Worm (Caenorhabditis elegans) whole organism, L1 larva: ENCODE results near the gene ZK1127.13.

ENCODE experiments used
- C04F5.9 ChIP-seq: sonication (generic microtip); optimal IDR thresholded peaks from 2 replicates; lab custom pipeline; 2016; ENCODE audit warnings: missing genetic modification characterization, missing compliant biosample characterization
- C34B4.2 ChIP-seq: sonication (generic microtip); optimal IDR thresholded peaks from 2 replicates; lab custom pipeline; 2017; ENCODE audit warnings: mild to moderate bottlenecking, missing genetic modification characterization, missing compliant biosample characterization
- aha-1 ChIP-seq: fragments of 150-350 bp; optimal IDR thresholded peaks from 2 replicates; lab custom pipeline; 2014; ENCODE audit warnings: missing biosample characterization, missing genetic modification characterization
- alr-1 ChIP-seq: fragments of 200-800 bp; sonication (Bioruptor generic); optimal IDR thresholded peaks from 2 replicates; lab custom pipeline; 2018; ENCODE audit warnings: borderline replicate concordance, mild to moderate bottlenecking, missing genetic modification characterization, missing compliant biosample characterization
- ceh-82 ChIP-seq, 3 experiments: fragments of 150-350 bp in 1 of 3; sonication (generic microtip) in 2 of 3; optimal IDR thresholded peaks; 2 replicates each; lab custom pipeline; 2014 to 2017; ENCODE audit warnings: missing biosample characterization in 3 of 3, missing genetic modification characterization in 3 of 3
- ceh-90 ChIP-seq: sonication (generic microtip); optimal IDR thresholded peaks from 2 replicates; lab custom pipeline; 2016; ENCODE audit warnings: missing genetic modification characterization, missing compliant biosample characterization
- dpl-1 ChIP-seq, 3 experiments: fragments of 150-350 bp in 2 of 3; sonication (generic microtip) in 1 of 3; optimal IDR thresholded peaks; 2 replicates each; lab custom pipeline; 2014 to 2017; ENCODE audit warnings: missing biosample characterization in 3 of 3, missing genetic modification characterization in 3 of 3, missing genetic modification reagents in 3 of 3
- efl-1 ChIP-seq, 4 experiments: fragments of 150-350 bp; optimal IDR thresholded peaks in 3 of 4; peaks in 1 of 4; 1 replicate in 1 of 4; 2 replicates in 3 of 4; lab custom pipeline; 2014; ENCODE audit warnings: missing biosample characterization in 2 of 4, missing genetic modification characterization in 2 of 4, missing genetic modification reagents in 2 of 4
- efl-3 ChIP-seq: fragments of 200-800 bp; sonication (Bioruptor generic); optimal IDR thresholded peaks from 2 replicates; lab custom pipeline; 2018; ENCODE audit warnings: mild to moderate bottlenecking, missing genetic modification characterization, missing compliant biosample characterization
- egl-13 ChIP-seq: sonication (generic microtip); optimal IDR thresholded peaks from 2 replicates; lab custom pipeline; 2016; ENCODE audit warnings: missing genotype, missing genetic modification reagents, missing genetic modification characterization, missing compliant biosample characterization
- elt-2 ChIP-seq: sonication (generic microtip); optimal IDR thresholded peaks from 2 replicates; lab custom pipeline; 2016; ENCODE audit warnings: missing genetic modification characterization, mild to moderate bottlenecking, inconsistent platforms, missing compliant biosample characterization, missing genetic modification reagents
- elt-3 ChIP-seq, 6 experiments: fragments of 150-350 bp in 1 of 6; sonication (generic microtip); optimal IDR thresholded peaks; 2 replicates each; lab custom pipeline; 2017 to 2018; ENCODE audit warnings: missing biosample characterization in 6 of 6, missing genetic modification characterization in 6 of 6, inconsistent platforms in 1 of 6
- ets-5 ChIP-seq: fragments of 200-800 bp; sonication (Bioruptor generic); IDR thresholded peaks from 2 replicates; pipeline ENCODE4 v1.3.6; 2022; ENCODE audit warnings: missing genetic modification characterization, missing compliant biosample characterization
- fkh-4 ChIP-seq: sonication (generic microtip); optimal IDR thresholded peaks from 2 replicates; lab custom pipeline; 2016; ENCODE audit warnings: missing compliant biosample characterization, missing genetic modification characterization, borderline replicate concordance
- grh-1 ChIP-seq: fragments of 200-800 bp; sonication (Bioruptor generic); IDR thresholded peaks from 2 replicates; pipeline ENCODE4 v1.3.6; 2022; ENCODE audit warnings: missing genetic modification reagents, missing genetic modification characterization, missing compliant biosample characterization
- irx-1 ChIP-seq: sonication (generic microtip); optimal IDR thresholded peaks from 2 replicates; lab custom pipeline; 2016; ENCODE audit warnings: missing genetic modification characterization, missing compliant biosample characterization
- lin-14 ChIP-seq: fragments of 200-800 bp; sonication (Bioruptor generic); optimal IDR thresholded peaks from 2 replicates; lab custom pipeline; 2018; ENCODE audit warnings: mild to moderate bottlenecking, missing genetic modification characterization, moderate library complexity, missing compliant biosample characterization
- lin-35 ChIP-seq, 2 experiments: fragments of 150-350 bp; optimal IDR thresholded peaks; 2 replicates each; lab custom pipeline; 2014; ENCODE audit warnings: missing biosample characterization in 2 of 2, missing genetic modification characterization in 2 of 2, missing genetic modification reagents in 2 of 2
- lir-3 ChIP-seq: sonication (generic microtip); optimal IDR thresholded peaks from 2 replicates; lab custom pipeline; 2016; ENCODE audit warnings: mild to moderate bottlenecking, missing genetic modification characterization, moderate library complexity, missing compliant biosample characterization; ENCODE audit not compliant: poor library complexity
- lsy-2 ChIP-seq, 2 experiments: fragments of 150-350 bp; optimal IDR thresholded peaks; 2 replicates each; lab custom pipeline; 2014; ENCODE audit warnings: missing biosample characterization in 2 of 2, missing genetic modification characterization in 2 of 2
- mab-9 ChIP-seq: fragments of 200-800 bp; sonication (Bioruptor generic); IDR thresholded peaks from 2 replicates; pipeline ENCODE4 v1.3.6; 2022; ENCODE audit warnings: missing genetic modification reagents, missing genetic modification characterization, missing compliant biosample characterization
- mdl-1 ChIP-seq, 2 experiments: fragments of 150-350 bp; optimal IDR thresholded peaks; 2 replicates each; lab custom pipeline; 2014 to 2017; ENCODE audit warnings: missing biosample characterization in 2 of 2, missing genetic modification characterization in 2 of 2, inconsistent platforms in 1 of 2
- mef-2 ChIP-seq: fragments of 150-350 bp; optimal IDR thresholded peaks from 2 replicates; lab custom pipeline; 2014; ENCODE audit warnings: missing biosample characterization, missing genetic modification characterization
- nhr-11 ChIP-seq: fragments of 150-350 bp; optimal IDR thresholded peaks from 2 replicates; lab custom pipeline; 2014; ENCODE audit warnings: missing biosample characterization, missing genetic modification characterization
- nhr-12 ChIP-seq: sonication (generic microtip); optimal IDR thresholded peaks from 2 replicates; lab custom pipeline; 2017; ENCODE audit warnings: missing biosample characterization, missing genetic modification characterization
- nhr-19 ChIP-seq: fragments of 200-800 bp; sonication (Bioruptor generic); conservative IDR thresholded peaks from 2 replicates; pipeline ENCODE4 v1.3.6; 2022; ENCODE audit warnings: missing genetic modification characterization, missing compliant biosample characterization
- nhr-20 ChIP-seq: sonication (generic microtip); optimal IDR thresholded peaks from 2 replicates; lab custom pipeline; 2016; ENCODE audit warnings: mild to moderate bottlenecking, missing genetic modification characterization, missing compliant biosample characterization
- nhr-237 ChIP-seq: fragments of 150-350 bp; optimal IDR thresholded peaks from 2 replicates; lab custom pipeline; 2014; ENCODE audit warnings: missing biosample characterization, missing genetic modification characterization
- nhr-77 ChIP-seq: fragments of 150-350 bp; optimal IDR thresholded peaks from 2 replicates; lab custom pipeline; 2014; ENCODE audit warnings: missing biosample characterization, missing genetic modification characterization
- nhr-84 ChIP-seq: sonication (generic microtip); optimal IDR thresholded peaks from 2 replicates; lab custom pipeline; 2017; ENCODE audit warnings: missing biosample characterization, missing genetic modification characterization
- pag-3 ChIP-seq: sonication (generic microtip); optimal IDR thresholded peaks from 2 replicates; lab custom pipeline; 2017; ENCODE audit warnings: missing genetic modification characterization, mild to moderate bottlenecking, missing compliant biosample characterization, antibody characterized with exemption, borderline replicate concordance; ENCODE audit not compliant: insufficient read depth
- pqm-1 ChIP-seq: sonication (generic microtip); optimal IDR thresholded peaks from 3 replicates; lab custom pipeline; 2017; ENCODE audit warnings: missing biosample characterization, missing genetic modification characterization
- rnt-1 ChIP-seq: sonication (generic microtip); optimal IDR thresholded peaks from 2 replicates; lab custom pipeline; 2016; ENCODE audit warnings: mild to moderate bottlenecking, missing genetic modification characterization, moderate library complexity, missing compliant biosample characterization
- snu-23 ChIP-seq: sonication (generic microtip); optimal IDR thresholded peaks from 2 replicates; lab custom pipeline; 2016; ENCODE audit warnings: missing genetic modification characterization, missing compliant biosample characterization
- sox-4 ChIP-seq: sonication (generic microtip); optimal IDR thresholded peaks from 2 replicates; lab custom pipeline; 2016; ENCODE audit warnings: missing genetic modification characterization, missing compliant biosample characterization
- sptf-1 ChIP-seq: fragments of 150-350 bp; optimal IDR thresholded peaks from 2 replicates; lab custom pipeline; 2014; ENCODE audit warnings: missing biosample characterization, missing genetic modification characterization
- swsn-7 ChIP-seq: sonication (generic microtip); optimal IDR thresholded peaks from 2 replicates; lab custom pipeline; 2016; ENCODE audit warnings: missing genetic modification characterization, missing compliant biosample characterization
- tlp-1 ChIP-seq: fragments of 150-350 bp; optimal IDR thresholded peaks from 2 replicates; lab custom pipeline; 2014; ENCODE audit warnings: missing biosample characterization, missing genetic modification characterization
- unc-130 ChIP-seq: fragments of 150-350 bp; optimal IDR thresholded peaks from 2 replicates; lab custom pipeline; 2017; ENCODE audit warnings: missing biosample characterization, missing genetic modification characterization, inconsistent platforms
- unc-30 ChIP-seq: sonication (generic microtip); optimal IDR thresholded peaks from 2 replicates; lab custom pipeline; 2017; ENCODE audit warnings: missing biosample characterization, missing genetic modification characterization
- unc-62 ChIP-seq: fragments of 150-350 bp; optimal IDR thresholded peaks from 2 replicates; lab custom pipeline; 2014; ENCODE audit warnings: missing biosample characterization, missing genetic modification reagents, missing genetic modification characterization
- unc-86 ChIP-seq: sonication (generic microtip); optimal IDR thresholded peaks from 2 replicates; lab custom pipeline; 2016; ENCODE audit warnings: missing genetic modification characterization, missing compliant biosample characterization
- unc-98 ChIP-seq: fragments of 200-800 bp; sonication (Bioruptor generic); IDR thresholded peaks from 2 replicates; pipeline ENCODE4 v1.3.6; 2022; ENCODE audit warnings: missing genetic modification characterization, missing compliant biosample characterization
- xbp-1 ChIP-seq: sonication (generic microtip); optimal IDR thresholded peaks from 2 replicates; lab custom pipeline; 2016; ENCODE audit warnings: missing genetic modification characterization, missing compliant biosample characterization
- zag-1 ChIP-seq: fragments of 150-350 bp; optimal IDR thresholded peaks from 2 replicates; lab custom pipeline; 2014; ENCODE audit warnings: missing biosample characterization, missing genetic modification characterization
- ztf-4 ChIP-seq: fragments of 150-350 bp; optimal IDR thresholded peaks from 2 replicates; lab custom pipeline; 2014; ENCODE audit warnings: missing biosample characterization, missing genetic modification characterization

Gene ZK1127.13

DNA sequence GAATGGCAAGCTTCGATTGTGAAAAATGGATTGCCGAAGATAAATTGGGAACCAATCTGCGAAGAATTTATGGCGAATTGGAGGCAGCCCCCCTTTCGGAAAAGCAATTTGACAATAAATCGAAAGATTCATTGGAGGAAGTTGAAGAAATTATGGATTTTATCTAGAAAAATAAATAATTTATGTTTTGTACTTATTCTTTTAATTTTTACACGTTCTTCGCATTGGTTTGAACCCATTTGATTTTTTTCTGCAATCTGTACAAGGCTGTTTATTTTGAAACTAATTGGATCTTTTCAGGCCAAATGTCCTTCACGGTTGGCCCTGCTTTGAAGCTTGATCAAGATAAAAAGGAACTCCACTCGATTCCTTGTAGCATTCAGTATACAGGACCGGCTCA, at the start of gene ZK1127.13:
ZK1127.13 (plus strand) TSS at position 301 of the 400 bp plus-strand sequence.
- TF ChIP-seq efl-1 (optimal IDR thresholded peaks at IDR 0.05; lab: Kevin White, UChicago) (no peak), efl-1 (GFP tag; optimal IDR thresholded peaks at IDR 0.05 in 1 of 2; lab: Kevin White, UChicago) (peak in 1 of 2 experiments; percentile 67), dpl-1 (GFP tag; optimal IDR thresholded peaks at IDR 0.05; lab: Kevin White, UChicago) (no peak)
- TF ChIP-seq, all 84 proteins: peak for 1

ce11 chrII:7012592-7012991, 40.5 kb upstream of the ZK1127.13 start, which contains the start of gene sqv-7:
Gene sqv-7 (minus strand): TSS chrII:7012692.
- no peak for TF ChIP-seq nhr-237
- TF ChIP-seq pqm-1 (tag; lab: Kevin White, UChicago) = no peak
- no peak for TF ChIP-seq efl-1 (optimal IDR thresholded peaks at IDR 0.05; lab: Kevin White, UChicago)
- no peak for TF ChIP-seq efl-1 (GFP tag; optimal IDR thresholded peaks at IDR 0.05 in 1 of 2; lab: Kevin White, UChicago)
- TF ChIP-seq egl-13 (tag; lab: Kevin White, UChicago) = no peak
- no peak for TF ChIP-seq grh-1 (GFP tag; lab: Robert Waterston, UW)
- TF ChIP-seq elt-2 (tag; lab: Kevin White, UChicago) = no peak
- TF ChIP-seq sox-4 (tag; lab: Kevin White, UChicago) = no peak
- no peak for TF ChIP-seq tlp-1 (tag; lab: Kevin White, UChicago)
- TF ChIP-seq unc-30 = no peak
- no peak for TF ChIP-seq nhr-11 (tag; lab: Kevin White, UChicago)
- TF ChIP-seq xbp-1 (tag; lab: Kevin White, UChicago) = no peak
- TF ChIP-seq C34B4.2 (tag; lab: Kevin White, UChicago) = no peak
- TF ChIP-seq ztf-4 = no peak
- no peak for TF ChIP-seq nhr-84
- no peak for TF ChIP-seq mef-2 (tag; lab: Kevin White, UChicago)
- no peak for TF ChIP-seq elt-3 (tag; optimal IDR thresholded peaks at IDR 0.05; lab: Kevin White, UChicago)
- TF ChIP-seq ets-5 (GFP tag; lab: Robert Waterston, UW) = no peak
- no peak for TF ChIP-seq swsn-7
- no peak for TF ChIP-seq zag-1

- TF ChIP-seq mdl-1 (tag; optimal IDR thresholded peaks at IDR 0.05; lab: Kevin White, UChicago) (peak in 1 of 2 experiments; percentile 42), lir-3 (tag; lab: Kevin White, UChicago) (peak; percentile 44), nhr-237 (no peak), ceh-90 (tag; lab: Kevin White, UChicago) (no peak), lin-35 (GFP tag; optimal IDR thresholded peaks at IDR 0.05; lab: Kevin White, UChicago) (peak; percentile 63 to 82), unc-130 (tag; lab: Kevin White, UChicago) (peak; percentile 33), C04F5.9 (peak; percentile 53), rnt-1 (peak; percentile 60), ets-5 (GFP tag; lab: Robert Waterston, UW) (no peak), lsy-2 (tag; optimal IDR thresholded peaks at IDR 0.05; lab: Kevin White, UChicago) (peak; percentile 80 to 85), mab-9 (no peak), sptf-1 (tag; lab: Kevin White, UChicago) (no peak), alr-1 (no peak), nhr-77 (tag; lab: Kevin White, UChicago) (peak; percentile 39), unc-98 (GFP tag; lab: Robert Waterston, UW) (no peak), nhr-12 (tag; lab: Kevin White, UChicago) (no peak), mef-2 (tag; lab: Kevin White, UChicago) (no peak), unc-86 (tag; lab: Kevin White, UChicago) (peak; percentile 58), aha-1 (no peak), nhr-19 (GFP tag; lab: Robert Waterston, UW) (peak; percentile 65), irx-1 (tag; lab: Kevin White, UChicago) (peak; percentile 47), ceh-82 (tag; optimal IDR thresholded peaks at IDR 0.05; lab: Kevin White, UChicago) (peak; percentile 54 to 58 (median 56)), efl-3 (GFP tag; lab: Kevin White, UChicago) (no peak), fkh-4 (tag; lab: Kevin White, UChicago) (no peak), nhr-20 (tag; lab: Kevin White, UChicago) (peak; percentile 72), snu-23 (GFP tag; lab: Kevin White, UChicago) (peak; percentile 76), elt-3 (tag; optimal IDR thresholded peaks at IDR 0.05; lab: Kevin White, UChicago) (no peak), tlp-1 (tag; lab: Kevin White, UChicago) (no peak), ztf-4 (no peak), pag-3 (tag; lab: Kevin White, UChicago) (no peak), lin-14 (peak; percentile 86), egl-13 (tag; lab: Kevin White, UChicago) (peak; percentile 56), unc-62 (GFP tag; lab: Kevin White, UChicago) (no peak), elt-2 (tag; lab: Kevin White, UChicago) (peak; percentile 75), zag-1 (no peak)
Measured at ce11 chrII:7022370-7023001, 30.6 kb upstream of the ZK1127.13 start, which contains the start of the genes lst-6 and lst-5. Gene lst-6 (minus strand): TSS chrII:7022509. Gene lst-5 (plus strand): TSS chrII:7022913.
